Fruit fly (Drosophila melanogaster) whole organism, prepupa: ENCODE measurements around the gene CG4098.

Source experiments
- Blimp-1 ChIP-seq: fragments of 200-800 bp; sonication (Bioruptor generic); optimal IDR thresholded peaks from 3 replicates; lab custom pipeline; 2017; ENCODE audit warnings: missing biosample characterization, missing genetic modification characterization, mild to moderate bottlenecking, moderate library complexity, missing genetic modification reagents
- CG10631 ChIP-seq: fragments of 200-800 bp; sonication (Bioruptor generic); optimal IDR thresholded peaks from 2 replicates; lab custom pipeline; 2016; ENCODE audit warnings: missing biosample characterization, missing genetic modification characterization
- CG10669 ChIP-seq: fragments of 200-800 bp; sonication (Bioruptor generic); optimal IDR thresholded peaks from 3 replicates; lab custom pipeline; 2018; ENCODE audit warnings: missing biosample characterization, mild to moderate bottlenecking, missing genetic modification characterization, moderate library complexity
- CG11762 ChIP-seq: fragments of 200-800 bp; sonication (Bioruptor generic); optimal IDR thresholded peaks from 3 replicates; lab custom pipeline; 2016; ENCODE audit warnings: missing biosample characterization, missing genetic modification characterization; ENCODE audit not compliant: insufficient read depth
- CG11902 ChIP-seq: fragments of 200-800 bp; sonication (Bioruptor generic); optimal IDR thresholded peaks from 3 replicates; lab custom pipeline; 2016; ENCODE audit warnings: missing biosample characterization, missing genetic modification characterization
- CG15336 ChIP-seq: fragments of 200-800 bp; sonication (Bioruptor generic); IDR thresholded peaks from 2 replicates; pipeline ENCODE4 v1.3.6; 2022; ENCODE audit warnings: missing biosample characterization, missing genetic modification characterization
- CG1621 ChIP-seq: fragments of 200-800 bp; sonication (Bioruptor generic); optimal IDR thresholded peaks from 3 replicates; lab custom pipeline; 2018; ENCODE audit warnings: missing biosample characterization, mild to moderate bottlenecking, missing genetic modification characterization
- CG16779 ChIP-seq: fragments of 200-800 bp; sonication (Bioruptor generic); optimal IDR thresholded peaks from 3 replicates; lab custom pipeline; 2017; ENCODE audit warnings: missing biosample characterization, mild to moderate bottlenecking, missing genetic modification characterization
- CG31627 ChIP-seq: fragments of 200-800 bp; sonication (Bioruptor generic); optimal IDR thresholded peaks from 3 replicates; lab custom pipeline; 2016; ENCODE audit warnings: missing biosample characterization, missing genetic modification characterization
- CG32006 ChIP-seq: fragments of 200-800 bp; sonication (Bioruptor generic); optimal IDR thresholded peaks from 3 replicates; lab custom pipeline; 2017; ENCODE audit warnings: missing biosample characterization, mild to moderate bottlenecking, missing genetic modification characterization
- CG34406 ChIP-seq: fragments of 200-800 bp; sonication (Bioruptor generic); optimal IDR thresholded peaks from 3 replicates; lab custom pipeline; 2016; ENCODE audit warnings: missing biosample characterization, missing genetic modification characterization
- CG4318 ChIP-seq: fragments of 200-800 bp; sonication (Bioruptor generic); optimal IDR thresholded peaks from 3 replicates; lab custom pipeline; 2017; ENCODE audit warnings: missing biosample characterization, mild to moderate bottlenecking, missing genetic modification characterization
- CG6163 ChIP-seq: fragments of 200-800 bp; sonication (Bioruptor generic); IDR thresholded peaks from 3 replicates; pipeline ENCODE4 v1.3.6; 2022; ENCODE audit warnings: missing biosample characterization, missing genetic modification characterization
- CG6276 ChIP-seq: fragments of 200-800 bp; sonication (Bioruptor generic); optimal IDR thresholded peaks from 2 replicates; lab custom pipeline; 2017; ENCODE audit warnings: missing biosample characterization, mild to moderate bottlenecking, missing genetic modification characterization
- CG6792 ChIP-seq: fragments of 200-800 bp; sonication (Bioruptor generic); optimal IDR thresholded peaks from 3 replicates; lab custom pipeline; 2016; ENCODE audit warnings: missing biosample characterization, missing genetic modification characterization
- CG7368 ChIP-seq: fragments of 200-800 bp; sonication (Bioruptor generic); optimal IDR thresholded peaks from 3 replicates; lab custom pipeline; 2016; ENCODE audit warnings: missing biosample characterization, missing genetic modification characterization
- CG8119 ChIP-seq: fragments of 200-800 bp; sonication (Bioruptor generic); IDR thresholded peaks from 3 replicates; pipeline ENCODE4 v1.3.6; 2022; ENCODE audit warnings: missing biosample characterization, missing genetic modification characterization
- CG8632 ChIP-seq: fragments of 200-800 bp; sonication (Bioruptor generic); optimal IDR thresholded peaks from 3 replicates; lab custom pipeline; 2016; ENCODE audit warnings: missing biosample characterization, missing genetic modification characterization
- CG9139 ChIP-seq: fragments of 200-800 bp; sonication (Bioruptor generic); optimal IDR thresholded peaks from 3 replicates; lab custom pipeline; 2017; ENCODE audit warnings: missing biosample characterization, mild to moderate bottlenecking, missing genetic modification characterization
- Eip78C ChIP-seq: fragments of 200-800 bp; sonication (Bioruptor generic); peaks from one replicate; lab custom pipeline; 2016; ENCODE audit warnings: missing biosample characterization, missing genetic modification characterization
- Ets21C ChIP-seq: fragments of 200-800 bp; sonication (Bioruptor generic); optimal IDR thresholded peaks from 3 replicates; lab custom pipeline; 2016; ENCODE audit warnings: missing biosample characterization, missing genetic modification characterization
- Ets96B ChIP-seq: fragments of 200-800 bp; optimal IDR thresholded peaks from 2 replicates; lab custom pipeline; 2019; ENCODE audit warnings: missing biosample characterization, mild to moderate bottlenecking, missing genetic modification characterization, moderate library complexity
- Hr38 ChIP-seq: sonication (Bioruptor generic); optimal IDR thresholded peaks from 2 replicates; lab custom pipeline; 2016; ENCODE audit warnings: missing biosample characterization, missing genetic modification characterization
- Hr39 ChIP-seq: fragments of 200-800 bp; sonication (Bioruptor generic); optimal IDR thresholded peaks from 2 replicates; lab custom pipeline; 2016; ENCODE audit warnings: missing biosample characterization, missing genetic modification characterization
- Hr4 ChIP-seq: fragments of 200-800 bp; sonication (Bioruptor generic); optimal IDR thresholded peaks from 3 replicates; lab custom pipeline; 2016; ENCODE audit warnings: missing biosample characterization, missing genetic modification characterization
- Lpt ChIP-seq: fragments of 200-800 bp; sonication (Bioruptor generic); optimal IDR thresholded peaks from 3 replicates; lab custom pipeline; 2016; ENCODE audit warnings: missing biosample characterization, missing genetic modification characterization
- OdsH ChIP-seq: fragments of 200-800 bp; sonication (Bioruptor generic); optimal IDR thresholded peaks from 3 replicates; lab custom pipeline; 2016; ENCODE audit warnings: missing biosample characterization, missing genetic modification characterization
- Smox ChIP-seq: fragments of 200-800 bp; sonication (Bioruptor generic); optimal IDR thresholded peaks from 3 replicates; lab custom pipeline; 2016; ENCODE audit warnings: missing biosample characterization, missing genetic modification characterization
- Sox102F ChIP-seq: fragments of 200-800 bp; sonication (Bioruptor generic); optimal IDR thresholded peaks from 2 replicates; lab custom pipeline; 2016; ENCODE audit warnings: missing biosample characterization, mild to moderate bottlenecking, missing genetic modification characterization
- Sox14 ChIP-seq: fragments of 200-800 bp; sonication (Bioruptor generic); optimal IDR thresholded peaks from 3 replicates; lab custom pipeline; 2016; ENCODE audit warnings: missing biosample characterization, missing genetic modification characterization
- Sox15 ChIP-seq: fragments of 200-800 bp; sonication (Bioruptor generic); optimal IDR thresholded peaks from 3 replicates; lab custom pipeline; 2016; ENCODE audit warnings: missing biosample characterization, missing genetic modification characterization
- achi ChIP-seq: fragments of 200-800 bp; sonication (Bioruptor generic); optimal IDR thresholded peaks from 3 replicates; lab custom pipeline; 2016; ENCODE audit warnings: missing biosample characterization, missing genetic modification characterization
- acj6 ChIP-seq: fragments of 200-800 bp; sonication (Bioruptor generic); optimal IDR thresholded peaks from 3 replicates; lab custom pipeline; 2016; ENCODE audit warnings: missing biosample characterization, missing genetic modification characterization
- dac ChIP-seq: fragments of 200-800 bp; sonication (Bioruptor generic); optimal IDR thresholded peaks from 2 replicates; lab custom pipeline; 2017; ENCODE audit warnings: missing biosample characterization, mild to moderate bottlenecking, missing genetic modification characterization
- dsx ChIP-seq: fragments of 200-800 bp; optimal IDR thresholded peaks from 3 replicates; lab custom pipeline; 2019; ENCODE audit warnings: missing biosample characterization, mild to moderate bottlenecking, missing genetic modification characterization, moderate library complexity; ENCODE audit not compliant: poor library complexity, severe bottlenecking
- eg ChIP-seq: fragments of 200-800 bp; sonication (Bioruptor generic); IDR thresholded peaks from 3 replicates; pipeline ENCODE4 v1.3.6; 2022; ENCODE audit warnings: missing biosample characterization, missing genetic modification characterization
- esn ChIP-seq: fragments of 200-800 bp; sonication (Bioruptor generic); optimal IDR thresholded peaks from 2 replicates; lab custom pipeline; 2016; ENCODE audit warnings: missing biosample characterization, mild to moderate bottlenecking, missing genetic modification characterization, moderate library complexity
- fd59A ChIP-seq: fragments of 200-800 bp; sonication (Bioruptor generic); optimal IDR thresholded peaks from 2 replicates; lab custom pipeline; 2017; ENCODE audit warnings: missing biosample characterization, mild to moderate bottlenecking, missing genetic modification characterization, missing genetic modification reagents
- fd85E ChIP-seq: fragments of 200-800 bp; sonication (Bioruptor generic); optimal IDR thresholded peaks from 3 replicates; lab custom pipeline; 2016; ENCODE audit warnings: missing biosample characterization, missing genetic modification characterization
- fkh ChIP-seq: fragments of 200-800 bp; sonication (Bioruptor generic); optimal IDR thresholded peaks from 3 replicates; lab custom pipeline; 2017; ENCODE audit warnings: missing biosample characterization, mild to moderate bottlenecking, missing genetic modification characterization, moderate library complexity
- lz ChIP-seq: fragments of 200-800 bp; sonication (Bioruptor generic); optimal IDR thresholded peaks from 3 replicates; lab custom pipeline; 2016; ENCODE audit warnings: missing biosample characterization, missing genetic modification characterization
- net ChIP-seq: fragments of 200-800 bp; sonication (Bioruptor generic); optimal IDR thresholded peaks from 3 replicates; lab custom pipeline; 2016; ENCODE audit warnings: missing biosample characterization, missing genetic modification characterization
- pdm3 ChIP-seq: fragments of 200-800 bp; sonication (Bioruptor generic); optimal IDR thresholded peaks from 3 replicates; lab custom pipeline; 2016; ENCODE audit warnings: missing biosample characterization, missing genetic modification characterization
- salr ChIP-seq, 2 experiments: fragments of 200-800 bp; sonication (Bioruptor generic); optimal IDR thresholded peaks; 3 replicates each; lab custom pipeline; 2016 to 2018; ENCODE audit warnings: missing biosample characterization in 2 of 2, missing genetic modification characterization in 2 of 2, mild to moderate bottlenecking in 1 of 2
- spab ChIP-seq: fragments of 200-800 bp; sonication (Bioruptor generic); optimal IDR thresholded peaks from 2 replicates; lab custom pipeline; 2017; ENCODE audit warnings: missing biosample characterization, mild to moderate bottlenecking, missing genetic modification characterization, missing genetic modification reagents
- ss ChIP-seq, 2 experiments: fragments of 200-800 bp; sonication (Bioruptor generic); optimal IDR thresholded peaks; 2 replicates in 1 of 2; 3 replicates in 1 of 2; lab custom pipeline; 2017 to 2018; ENCODE audit warnings: mild to moderate bottlenecking in 2 of 2, missing biosample characterization in 2 of 2, missing genetic modification characterization in 2 of 2, moderate library complexity in 1 of 2
- svp ChIP-seq: fragments of 200-800 bp; sonication (Bioruptor generic); peaks from one replicate; lab custom pipeline; 2016; ENCODE audit warnings: missing biosample characterization, missing genetic modification characterization
- topi ChIP-seq: fragments of 200-800 bp; sonication (Bioruptor generic); optimal IDR thresholded peaks from 3 replicates; lab custom pipeline; 2016; ENCODE audit warnings: missing biosample characterization, missing genetic modification characterization
- vri ChIP-seq: fragments of 200-800 bp; sonication (Bioruptor generic); optimal IDR thresholded peaks from 3 replicates; lab custom pipeline; 2016; ENCODE audit warnings: missing biosample characterization, mild to moderate bottlenecking, missing genetic modification characterization

The CG4098 gene

dm6 chr3L:16609120-16609519, at the start of gene CG4098 (continued):
- peak; percentile 87 for TF ChIP-seq eg (GFP tag; lab: Robert Waterston, UW)
- TF ChIP-seq CG7368: peak; percentile 35
- peak; percentile 44 for TF ChIP-seq CG6792 (GFP tag; lab: Kevin White, UChicago)
- peak; percentile 73 for TF ChIP-seq pdm3 (GFP tag; lab: Kevin White, UChicago)
- peak; percentile 8 for TF ChIP-seq Hr38 (GFP tag; lab: Kevin White, UChicago)
- no peak for TF ChIP-seq fd85E
- TF ChIP-seq fd59A (GFP tag; lab: Kevin White, UChicago): no peak
- no peak for TF ChIP-seq CG16779 (tag; lab: Kevin White, UChicago)

dm6 chr3L:16657014-16657413, 47.9 kb upstream of the CG4098 start:
- TF ChIP-seq ss (GFP tag; optimal IDR thresholded peaks at IDR 0.05; lab: Kevin White, UChicago) (no peak), spab (GFP tag; lab: Kevin White, UChicago) (peak; percentile 34), CG1621 (tag; lab: Kevin White, UChicago) (no peak), CG4318 (no peak), CG8632 (GFP tag; lab: Kevin White, UChicago) (no peak), CG6792 (GFP tag; lab: Kevin White, UChicago) (no peak), CG10669 (GFP tag; lab: Kevin White, UChicago) (peak; percentile 27), net (peak; percentile 41), achi (GFP tag; lab: Kevin White, UChicago) (peak; percentile 40), Hr4 (GFP tag; lab: Kevin White, UChicago) (peak; percentile 55), Blimp-1 (GFP tag; lab: Kevin White, UChicago) (no peak), fd59A (GFP tag; lab: Kevin White, UChicago) (no peak), dsx (no peak), vri (GFP tag; lab: Kevin White, UChicago) (peak; percentile 49), topi (GFP tag; lab: Kevin White, UChicago) (peak; percentile 41), Sox15 (GFP tag; lab: Kevin White, UChicago) (no peak), CG6276 (GFP tag; lab: Kevin White, UChicago) (peak; percentile 70), CG10631 (peak; percentile 30), Sox102F (GFP tag; lab: Kevin White, UChicago) (peak; percentile 11), salr (GFP tag; optimal IDR thresholded peaks at IDR 0.05; lab: Kevin White, UChicago) (peak in 1 of 2 experiments; percentile 36), CG15336 (peak; percentile 62), lz (GFP tag; lab: Kevin White, UChicago) (peak; percentile 29), acj6 (GFP tag; lab: Kevin White, UChicago) (peak; percentile 23), CG31627 (GFP tag; lab: Kevin White, UChicago) (peak; percentile 12), fkh (no peak), Hr38 (GFP tag; lab: Kevin White, UChicago) (no peak), Ets21C (GFP tag; lab: Kevin White, UChicago) (no peak), dac (peak; percentile 19), CG32006 (peak; percentile 74), Lpt (GFP tag; lab: Kevin White, UChicago) (peak; percentile 27), CG6163 (GFP tag; lab: Robert Waterston, UW) (no peak), Ets96B (tag; lab: Kevin White, UChicago) (peak; percentile 21), OdsH (GFP tag; lab: Kevin White, UChicago) (peak; percentile 39), Eip78C (peak; percentile 79), CG34406 (GFP tag; lab: Kevin White, UChicago) (no peak), fd85E (no peak), Sox14 (GFP tag; lab: Kevin White, UChicago) (peak; percentile 24), eg (GFP tag; lab: Robert Waterston, UW) (0 out of 3 replicates have a peak, but pooled peaks have one; percentile 42), CG9139 (GFP tag; lab: Kevin White, UChicago) (no peak), esn (peak; percentile 39), Smox (GFP tag; lab: Kevin White, UChicago) (peak; percentile 26), CG11762 (GFP tag; lab: Kevin White, UChicago) (no peak), CG16779 (tag; lab: Kevin White, UChicago) (peak; percentile 12), Hr39 (GFP tag; lab: Kevin White, UChicago) (peak; percentile 17), CG11902 (GFP tag; lab: Kevin White, UChicago) (no peak), svp (GFP tag; lab: Kevin White, UChicago) (peak; percentile 75), CG8119 (peak; percentile 61)
